Worm (Caenorhabditis elegans): Measurements from ENCODE around the gene npr-10.

npr-10 gene

DNA sequence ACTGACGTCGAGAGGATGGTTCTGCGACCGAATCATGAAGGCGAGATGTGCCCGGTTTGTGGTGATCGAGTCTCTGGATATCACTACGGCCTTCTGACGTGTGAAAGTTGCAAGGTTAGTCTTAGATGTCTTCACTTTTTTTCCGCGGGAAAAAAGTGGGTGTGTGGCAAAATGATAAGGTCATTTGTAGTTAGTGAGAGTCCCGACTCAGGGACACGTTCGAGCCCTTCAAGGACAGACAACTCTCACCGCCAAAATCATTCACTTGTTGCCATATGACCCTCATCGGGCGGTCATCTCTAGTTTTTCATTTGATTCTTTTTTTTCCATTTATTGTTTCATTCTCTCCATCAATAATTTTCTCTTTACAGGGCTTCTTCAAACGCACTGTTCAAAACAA lies 23.6 kb downstream of the npr-10 start:
- no peak for TF ChIP-seq nhr-28 (tag; optimal IDR thresholded peaks at IDR 0.05)
- TF ChIP-seq blmp-1 (tag; optimal IDR thresholded peaks at IDR 0.05): peak; percentile 59
- no peak for TF ChIP-seq hlh-1 (tag; optimal IDR thresholded peaks at IDR 0.05)
- TF ChIP-seq ceh-39 (tag; optimal IDR thresholded peaks at IDR 0.05): no peak
- TF ChIP-seq snpc-4 (tag; optimal IDR thresholded peaks at IDR 0.05): no peak
- no peak for TF ChIP-seq drap-1 (GFP tag; optimal IDR thresholded peaks at IDR 0.05)
- TF ChIP-seq elt-1 (tag; optimal IDR thresholded peaks at IDR 0.05; ENCODE audit: borderline replicate concordance, insufficient read depth): no peak

- TF ChIP-seq ces-1 (GFP tag; optimal IDR thresholded peaks at IDR 0.05): no peak
- TF ChIP-seq ztf-11 (tag; optimal IDR thresholded peaks at IDR 0.05): no peak
- TF ChIP-seq zip-8 (tag; optimal IDR thresholded peaks at IDR 0.05): peak; percentile 52
- TF ChIP-seq lsy-2 (tag; optimal IDR thresholded peaks at IDR 0.05): peak; percentile 62
- TF ChIP-seq elt-1 (tag; optimal IDR thresholded peaks at IDR 0.05; ENCODE audit: borderline replicate concordance, insufficient read depth): peak; percentile 34
- TF ChIP-seq cnd-1 (tag; optimal IDR thresholded peaks at IDR 0.05): no peak
Observed at ce11 chrX:13007857-13008813, 24.4 kb downstream of the npr-10 start, which contains the start of gene nhr-25. nhr-25 (plus strand) TSS chrX:13008493.

ce11 chrX:13006734-13007133 lies 25.8 kb downstream of the npr-10 start:
- TF ChIP-seq sptf-1 (tag; optimal IDR thresholded peaks at IDR 0.05) (no peak), nhr-12 (tag; optimal IDR thresholded peaks at IDR 0.05) (no peak), ceh-39 (tag; optimal IDR thresholded peaks at IDR 0.05) (no peak), unc-120 (tag; optimal IDR thresholded peaks at IDR 0.05; ENCODE audit: poor library complexity, severe bottlenecking) (no peak), bed-3 (GFP tag; optimal IDR thresholded peaks at IDR 0.05) (no peak), tbx-8 (GFP tag; optimal IDR thresholded peaks at IDR 0.05) (no peak), lin-13 (tag; optimal IDR thresholded peaks at IDR 0.05) (no peak), hlh-1 (tag; optimal IDR thresholded peaks at IDR 0.05) (no peak)

- TF ChIP-seq ceh-83 (GFP tag; optimal IDR thresholded peaks at IDR 0.05) (no peak), tbx-8 (GFP tag; optimal IDR thresholded peaks at IDR 0.05) (no peak), lin-32 (GFP tag; optimal IDR thresholded peaks at IDR 0.05) (no peak), blmp-1 (tag; optimal IDR thresholded peaks at IDR 0.05) (no peak), nhr-237 (tag; optimal IDR thresholded peaks at IDR 0.05) (no peak), zip-8 (tag; optimal IDR thresholded peaks at IDR 0.05) (no peak), lin-13 (tag; optimal IDR thresholded peaks at IDR 0.05) (no peak), ceh-43 (GFP tag; optimal IDR thresholded peaks at IDR 0.05) (no peak), sptf-1 (tag; optimal IDR thresholded peaks at IDR 0.05) (no peak), nhr-28 (tag; optimal IDR thresholded peaks at IDR 0.05) (no peak), mab-5 (tag; optimal IDR thresholded peaks at IDR 0.05) (no peak), nhr-76 (tag; optimal IDR thresholded peaks at IDR 0.05) (no peak), M03D4.4 (tag; optimal IDR thresholded peaks at IDR 0.05) (no peak), nhr-2 (tag; optimal IDR thresholded peaks at IDR 0.05) (no peak)
Observed at ce11 chrX:13006328-13006727, 26.2 kb downstream of the npr-10 start.

ce11 chrX:13005730-13006129 lies 26.8 kb downstream of the npr-10 start:
- TF ChIP-seq zip-8 (tag; optimal IDR thresholded peaks at IDR 0.05): no peak
- TF ChIP-seq sptf-1 (tag; optimal IDR thresholded peaks at IDR 0.05): no peak

ce11 chrX:13004491-13005093 lies 27.9 kb downstream of the npr-10 start:
- no peak for TF ChIP-seq nhr-12 (tag; optimal IDR thresholded peaks at IDR 0.05)
- TF ChIP-seq ztf-11 (tag; optimal IDR thresholded peaks at IDR 0.05): no peak
- no peak for TF ChIP-seq unc-120 (tag; optimal IDR thresholded peaks at IDR 0.05; ENCODE audit: poor library complexity, severe bottlenecking)
- TF ChIP-seq nhr-28 (tag; optimal IDR thresholded peaks at IDR 0.05): no peak
- no peak for TF ChIP-seq sptf-1 (tag; optimal IDR thresholded peaks at IDR 0.05)
- TF ChIP-seq elt-3 (tag; optimal IDR thresholded peaks at IDR 0.05): no peak
- TF ChIP-seq ham-2 (GFP tag; optimal IDR thresholded peaks at IDR 0.05): peak; percentile 28
- no peak for TF ChIP-seq lin-32 (GFP tag; optimal IDR thresholded peaks at IDR 0.05)
- peak; percentile 86 for TF ChIP-seq zip-8 (tag; optimal IDR thresholded peaks at IDR 0.05)
- TF ChIP-seq ces-1 (GFP tag; optimal IDR thresholded peaks at IDR 0.05): no peak
- no peak for TF ChIP-seq drap-1 (GFP tag; optimal IDR thresholded peaks at IDR 0.05)
- no peak for TF ChIP-seq pha-4 (tag; optimal IDR thresholded peaks at IDR 0.05)
- no peak for TF ChIP-seq sem-2 (GFP tag; optimal IDR thresholded peaks at IDR 0.05)
- TF ChIP-seq flh-1 (GFP tag; optimal IDR thresholded peaks at IDR 0.05): no peak
- TF ChIP-seq nhr-2 (tag; optimal IDR thresholded peaks at IDR 0.05): no peak
- TF ChIP-seq snpc-4 (tag; optimal IDR thresholded peaks at IDR 0.05): no peak
- TF ChIP-seq elt-1 (tag; optimal IDR thresholded peaks at IDR 0.05; ENCODE audit: borderline replicate concordance, insufficient read depth): peak; percentile 91
- no peak for TF ChIP-seq mep-1 (tag; optimal IDR thresholded peaks at IDR 0.05)
